Worm (Caenorhabditis elegans): ENCODE data around the gene pmk-1.

ce11 chrIV:8199824-8200223, 51.2 kb downstream of the pmk-1 start:
- TF ChIP-seq fos-1 (tag; optimal IDR thresholded peaks at IDR 0.05) (no peak), pha-4 (GFP tag; IDR thresholded peaks at IDR 0.05) (no peak), pha-4 (tag; optimal IDR thresholded peaks at IDR 0.05) (no peak), zag-1 (tag; optimal IDR thresholded peaks at IDR 0.05) (no peak), dpl-1 (GFP tag; optimal IDR thresholded peaks at IDR 0.05) (no peak), ceh-62 (tag; optimal IDR thresholded peaks at IDR 0.05) (no peak), gei-8 (GFP tag; optimal IDR thresholded peaks at IDR 0.05) (no peak), unc-39 (tag; optimal IDR thresholded peaks at IDR 0.05) (no peak), fkh-10 (GFP tag; optimal IDR thresholded peaks at IDR 0.05) (no peak)

Measured in whole organism, L4 larva.